Worm (Caenorhabditis elegans) whole organism, L4/young adult: ENCODE measurements around the gene K01D12.7.

Experiments used
- W03F9.2 ChIP-seq: fragments of 150-350 bp; optimal IDR thresholded peaks from 2 replicates; lab custom pipeline; 2014; ENCODE audit warnings: missing biosample characterization, missing genetic modification characterization
- dao-5 ChIP-seq: sonication (generic microtip); optimal IDR thresholded peaks from 2 replicates; lab custom pipeline; 2016; ENCODE audit warnings: missing genotype, missing genetic modification characterization, moderate library complexity, missing compliant biosample characterization
- him-1 ChIP-seq: sonication (generic microtip); optimal IDR thresholded peaks from 2 replicates; lab custom pipeline; 2016; ENCODE audit warnings: missing genotype, missing genetic modification reagents, missing genetic modification characterization, missing compliant biosample characterization

K01D12.7 gene

ce11 chrV:12401383-12401782, at the start of gene K01D12.7:
Gene K01D12.7 (minus strand): TSS chrV:12401483.
- TF ChIP-seq him-1, result no peak
- no peak for TF ChIP-seq W03F9.2 (tag; lab: Kevin White, UChicago)
- no peak for TF ChIP-seq dao-5 (tag; lab: Kevin White, UChicago)

ce11 chrV:12450441-12450840, 49.2 kb upstream of the K01D12.7 start, which contains the start of gene F28C1.1:
Gene F28C1.1 (plus strand): TSS chrV:12450805.
- TF ChIP-seq W03F9.2 (tag; lab: Kevin White, UChicago) (no peak), him-1 (no peak), dao-5 (tag; lab: Kevin White, UChicago) (no peak)

ce11 chrV:12449902-12450301, 48.6 kb upstream of the K01D12.7 start, which contains the start of gene C54D10.10:
Gene C54D10.10 (minus strand): TSS chrV:12450002.
- no peak for TF ChIP-seq W03F9.2 (tag; lab: Kevin White, UChicago)
- TF ChIP-seq dao-5 (tag; lab: Kevin White, UChicago), result no peak
- TF ChIP-seq him-1, result no peak

ce11 chrV:12446895-12447294, 45.6 kb upstream of the K01D12.7 start, which contains the start of the genes pals-38 and C54D10.9:
Gene pals-38 (minus strand): TSS chrV:12446995.
Gene C54D10.9 (plus strand): TSS chrV:12447153.
- TF ChIP-seq dao-5 (tag; lab: Kevin White, UChicago), result no peak
- no peak for TF ChIP-seq W03F9.2 (tag; lab: Kevin White, UChicago)
- no peak for TF ChIP-seq him-1

ce11 chrV:12443754-12444153, 42.5 kb upstream of the K01D12.7 start, which contains the start of gene pals-39:
Gene pals-39 (minus strand): TSS chrV:12443854.
- no peak for TF ChIP-seq him-1
- no peak for TF ChIP-seq dao-5 (tag; lab: Kevin White, UChicago)
- no peak for TF ChIP-seq W03F9.2 (tag; lab: Kevin White, UChicago)

ce11 chrV:12441420-12441819, 40.1 kb upstream of the K01D12.7 start, which contains the start of gene pals-37:
Gene pals-37 (minus strand): TSS chrV:12441520.
- TF ChIP-seq dao-5 (tag; lab: Kevin White, UChicago) (no peak), him-1 (no peak), W03F9.2 (tag; lab: Kevin White, UChicago) (no peak)

- no peak for TF ChIP-seq him-1
- TF ChIP-seq W03F9.2 (tag; lab: Kevin White, UChicago), result no peak
- no peak for TF ChIP-seq dao-5 (tag; lab: Kevin White, UChicago)
These were observed 32.4 kb upstream of the K01D12.7 start, which contains the start of gene srh-25 for ce11 chrV:12433717-12434116. Gene srh-25 (minus strand): TSS chrV:12433817.

ce11 chrV:12433105-12433504, 31.8 kb upstream of the K01D12.7 start:
- TF ChIP-seq dao-5 (tag; lab: Kevin White, UChicago) (no peak), him-1 (no peak), W03F9.2 (tag; lab: Kevin White, UChicago) (no peak)

ce11 chrV:12432111-12432510, 30.8 kb upstream of the K01D12.7 start, which contains the start of gene C54D10.13:
Gene C54D10.13 (minus strand): TSS chrV:12432289.
- no peak for TF ChIP-seq W03F9.2 (tag; lab: Kevin White, UChicago)
- no peak for TF ChIP-seq dao-5 (tag; lab: Kevin White, UChicago)
- no peak for TF ChIP-seq him-1

- TF ChIP-seq dao-5 (tag; lab: Kevin White, UChicago) (no peak), him-1 (no peak), W03F9.2 (tag; lab: Kevin White, UChicago) (no peak)
These were observed 27.8 kb upstream of the K01D12.7 start, which contains the start of gene C54D10.5 for ce11 chrV:12429039-12429438. Gene C54D10.5 (plus strand): TSS chrV:12429339.

- TF ChIP-seq W03F9.2 (tag; lab: Kevin White, UChicago) (no peak), dao-5 (tag; lab: Kevin White, UChicago) (no peak), him-1 (no peak)
These were observed 26.5 kb upstream of the K01D12.7 start for ce11 chrV:12427826-12428225.

ce11 chrV:12421360-12421759, 20.1 kb upstream of the K01D12.7 start:
- no peak for TF ChIP-seq W03F9.2 (tag; lab: Kevin White, UChicago)
- no peak for TF ChIP-seq him-1
- no peak for TF ChIP-seq dao-5 (tag; lab: Kevin White, UChicago)

- no peak for TF ChIP-seq W03F9.2 (tag; lab: Kevin White, UChicago)
- TF ChIP-seq him-1, result no peak
- TF ChIP-seq dao-5 (tag; lab: Kevin White, UChicago), result no peak
These were observed 19.6 kb upstream of the K01D12.7 start, which contains the start of gene C54D10.4 for ce11 chrV:12420843-12421242. Gene C54D10.4 (minus strand): TSS chrV:12420943.

ce11 chrV:12418292-12418691, 17.0 kb upstream of the K01D12.7 start, which contains the start of gene C54D10.3:
Gene C54D10.3 (plus strand): TSS chrV:12418592.
- TF ChIP-seq him-1, result no peak
- TF ChIP-seq W03F9.2 (tag; lab: Kevin White, UChicago), result no peak
- no peak for TF ChIP-seq dao-5 (tag; lab: Kevin White, UChicago)

ce11 chrV:12417277-12417676, 16.0 kb upstream of the K01D12.7 start, which contains the start of gene cdr-3:
Gene cdr-3 (minus strand): TSS chrV:12417377.
- TF ChIP-seq him-1 (no peak), dao-5 (tag; lab: Kevin White, UChicago) (no peak), W03F9.2 (tag; lab: Kevin White, UChicago) (no peak)
